Worm (Caenorhabditis elegans) whole organism, L2 larva: ENCODE results near the gene egl-46.

Experiments used
- F13H6.1 ChIP-seq: sonication (generic microtip); optimal IDR thresholded peaks from 2 replicates; lab custom pipeline; 2016; ENCODE audit warnings: missing genetic modification characterization, missing compliant biosample characterization
- R02D3.7 ChIP-seq: fragments of 150-350 bp; optimal IDR thresholded peaks from 2 replicates; lab custom pipeline; 2014; ENCODE audit warnings: missing biosample characterization, missing genetic modification characterization
- ZK546.5 ChIP-seq: sonication (generic microtip); optimal IDR thresholded peaks from 2 replicates; lab custom pipeline; 2017; ENCODE audit warnings: missing biosample characterization, missing genetic modification characterization
- alr-1 ChIP-seq: fragments of 150-350 bp; optimal IDR thresholded peaks from 2 replicates; lab custom pipeline; 2014; ENCODE audit warnings: missing biosample characterization, missing genetic modification characterization
- ama-1 ChIP-seq: fragments of 150-350 bp; optimal IDR thresholded peaks from 2 replicates; lab custom pipeline; 2018; ENCODE audit warnings: inconsistent platforms
- egl-27 ChIP-seq: sonication (generic microtip); optimal IDR thresholded peaks from 3 replicates; lab custom pipeline; 2017; ENCODE audit warnings: missing biosample characterization, missing genetic modification reagents, missing genetic modification characterization
- fos-1 ChIP-seq: fragments of 150-350 bp; optimal IDR thresholded peaks from 2 replicates; lab custom pipeline; 2014; ENCODE audit warnings: missing biosample characterization, missing genetic modification characterization
- lin-39 ChIP-seq: fragments of 150-350 bp; optimal IDR thresholded peaks from 2 replicates; lab custom pipeline; 2014; ENCODE audit warnings: missing biosample characterization, missing genetic modification reagents, missing genetic modification characterization
- nhr-11 ChIP-seq: fragments of 150-350 bp; optimal IDR thresholded peaks from 2 replicates; lab custom pipeline; 2014; ENCODE audit warnings: missing biosample characterization, missing genetic modification characterization
- nhr-23 ChIP-seq: fragments of 150-350 bp; optimal IDR thresholded peaks from 2 replicates; lab custom pipeline; 2014; ENCODE audit warnings: missing biosample characterization, missing genetic modification reagents, missing genetic modification characterization
- nhr-237 ChIP-seq: fragments of 150-350 bp; optimal IDR thresholded peaks from 2 replicates; lab custom pipeline; 2014; ENCODE audit warnings: missing biosample characterization, missing genetic modification characterization

DNA sequence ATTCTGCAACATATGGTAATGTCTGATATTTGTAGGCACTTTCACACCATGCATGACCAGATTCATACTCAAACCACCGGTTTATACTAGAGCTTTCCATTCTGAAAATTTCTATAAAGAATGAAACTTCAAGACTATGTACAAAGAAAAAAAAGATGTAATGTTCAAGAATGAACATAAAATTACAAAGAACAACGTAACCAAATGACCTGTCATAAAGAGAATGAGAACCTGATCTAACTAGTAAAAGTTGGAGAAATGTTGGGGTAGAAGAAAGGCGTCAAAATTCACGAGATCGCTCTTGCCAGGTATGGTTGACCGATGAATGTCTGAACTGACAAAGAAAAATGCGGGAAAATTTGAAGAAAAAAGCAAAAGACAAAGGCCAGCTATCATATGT lies 16.2 kb upstream of the egl-46 start, which contains the start of gene W02F12.2:
- no peak for TF ChIP-seq fos-1 (tag; lab: Kevin White, UChicago)
- TF ChIP-seq nhr-11: no peak
- no peak for TF ChIP-seq ZK546.5 (tag; lab: Kevin White, UChicago)
- TF ChIP-seq nhr-23 (tag; lab: Kevin White, UChicago): no peak
- TF ChIP-seq R02D3.7 (tag; lab: Kevin White, UChicago): no peak
- TF ChIP-seq egl-27 (tag; lab: Kevin White, UChicago): no peak
- TF ChIP-seq lin-39: no peak
- TF ChIP-seq F13H6.1 (tag; lab: Kevin White, UChicago): no peak
- TF ChIP-seq ama-1 (lab: Kevin White, UChicago): no peak
- TF ChIP-seq nhr-237: no peak
- no peak for TF ChIP-seq alr-1 (tag; lab: Kevin White, UChicago)
